Worm (Caenorhabditis elegans) whole organism, L3 larva: Measurements from ENCODE around the gene dmd-7.

Experiments
- R02D3.7 ChIP-seq: fragments of 150-350 bp; optimal IDR thresholded peaks from 2 replicates; lab custom pipeline; 2014; ENCODE audit warnings: missing biosample characterization, missing genetic modification characterization
- ZK546.5 ChIP-seq: sonication (generic microtip); optimal IDR thresholded peaks from 2 replicates; lab custom pipeline; 2017; ENCODE audit warnings: missing biosample characterization, missing genetic modification characterization
- aly-2 ChIP-seq: fragments of 150-350 bp; optimal IDR thresholded peaks from 2 replicates; lab custom pipeline; 2014; ENCODE audit warnings: missing biosample characterization, missing genetic modification characterization
- ama-1 ChIP-seq: fragments of 150-350 bp; optimal IDR thresholded peaks from 2 replicates; lab custom pipeline; 2018
- ceh-16 ChIP-seq: sonication (generic microtip); optimal IDR thresholded peaks from 2 replicates; lab custom pipeline; 2017; ENCODE audit warnings: missing biosample characterization, missing genetic modification characterization
- ceh-28 ChIP-seq: fragments of 150-350 bp; optimal IDR thresholded peaks from 2 replicates; lab custom pipeline; 2014; ENCODE audit warnings: missing biosample characterization, missing genetic modification reagents, missing genetic modification characterization
- ceh-9 ChIP-seq: sonication (generic microtip); optimal IDR thresholded peaks from 2 replicates; lab custom pipeline; 2018; ENCODE audit warnings: missing biosample characterization, missing genetic modification characterization
- daf-12 ChIP-seq: fragments of 150-350 bp; optimal IDR thresholded peaks from 2 replicates; lab custom pipeline; 2014; ENCODE audit warnings: missing biosample characterization, missing genetic modification reagents, missing genetic modification characterization
- egl-27 ChIP-seq: sonication (generic microtip); optimal IDR thresholded peaks from 4 replicates; lab custom pipeline; 2017; ENCODE audit warnings: missing biosample characterization, missing genetic modification reagents, missing genetic modification characterization
- egl-5 ChIP-seq: fragments of 150-350 bp; optimal IDR thresholded peaks from 2 replicates; lab custom pipeline; 2017; ENCODE audit warnings: missing biosample characterization, missing genetic modification reagents, missing genetic modification characterization, inconsistent platforms
- elt-1 ChIP-seq: fragments of 150-350 bp; optimal IDR thresholded peaks from 2 replicates; lab custom pipeline; 2014; ENCODE audit warnings: missing biosample characterization, missing genetic modification characterization
- elt-2 ChIP-seq: sonication (generic microtip); optimal IDR thresholded peaks from 2 replicates; lab custom pipeline; 2016; ENCODE audit warnings: missing genetic modification reagents, mild to moderate bottlenecking, missing genetic modification characterization, missing compliant biosample characterization
- elt-3 ChIP-seq, 3 experiments: fragments of 150-350 bp in 1 of 3; sonication (generic microtip) in 2 of 3; optimal IDR thresholded peaks; 2 replicates in 2 of 3; 4 replicates in 1 of 3; lab custom pipeline; 2014 to 2017; ENCODE audit warnings: missing biosample characterization in 3 of 3, missing genetic modification characterization in 3 of 3
- eor-1 ChIP-seq, 2 experiments: fragments of 150-350 bp; optimal IDR thresholded peaks; 2 replicates each; lab custom pipeline; 2014 to 2018; ENCODE audit warnings: missing biosample characterization in 2 of 2, missing genetic modification characterization in 2 of 2
- fkh-10 ChIP-seq: sonication (generic microtip); optimal IDR thresholded peaks from 2 replicates; lab custom pipeline; 2017; ENCODE audit warnings: missing biosample characterization, missing genetic modification reagents, missing genetic modification characterization
- fkh-2 ChIP-seq: fragments of 150-350 bp; optimal IDR thresholded peaks from 2 replicates; lab custom pipeline; 2014; ENCODE audit warnings: missing biosample characterization, missing genetic modification reagents, missing genetic modification characterization
- jun-1 ChIP-seq: fragments of 150-350 bp; optimal IDR thresholded peaks from 2 replicates; lab custom pipeline; 2014; ENCODE audit warnings: missing biosample characterization, missing genetic modification reagents, missing genetic modification characterization
- lin-39 ChIP-seq: fragments of 150-350 bp; optimal IDR thresholded peaks from 2 replicates; lab custom pipeline; 2018; ENCODE audit warnings: missing biosample characterization, missing genetic modification reagents, missing genetic modification characterization
- lsy-12 ChIP-seq: sonication (generic microtip); optimal IDR thresholded peaks from 2 replicates; lab custom pipeline; 2016; ENCODE audit warnings: mild to moderate bottlenecking, missing genetic modification characterization, missing compliant biosample characterization
- mdl-1 ChIP-seq: fragments of 150-350 bp; optimal IDR thresholded peaks from 2 replicates; lab custom pipeline; 2014; ENCODE audit warnings: missing biosample characterization, missing genetic modification characterization
- nfya-1 ChIP-seq: sonication (generic microtip); optimal IDR thresholded peaks from 2 replicates; lab custom pipeline; 2017; ENCODE audit warnings: missing genetic modification characterization, mild to moderate bottlenecking, missing compliant biosample characterization, antibody characterized with exemption, moderate library complexity; ENCODE audit not compliant: insufficient read depth
- nhr-11 ChIP-seq: fragments of 150-350 bp; optimal IDR thresholded peaks from 2 replicates; lab custom pipeline; 2014; ENCODE audit warnings: missing biosample characterization, missing genetic modification characterization
- nhr-12 ChIP-seq: fragments of 150-350 bp; optimal IDR thresholded peaks from 2 replicates; lab custom pipeline; 2014; ENCODE audit warnings: missing biosample characterization, missing genetic modification characterization
- nhr-23 ChIP-seq: fragments of 150-350 bp; optimal IDR thresholded peaks from 2 replicates; lab custom pipeline; 2014; ENCODE audit warnings: missing biosample characterization, missing genetic modification reagents, missing genetic modification characterization
- nhr-25 ChIP-seq: sonication (generic microtip); optimal IDR thresholded peaks from 2 replicates; lab custom pipeline; 2017; ENCODE audit warnings: missing biosample characterization, missing genetic modification characterization
- nhr-43 ChIP-seq: sonication (generic microtip); optimal IDR thresholded peaks from 2 replicates; lab custom pipeline; 2016; ENCODE audit warnings: mild to moderate bottlenecking, missing genetic modification characterization, missing compliant biosample characterization; ENCODE audit not compliant: poor library complexity, severe bottlenecking
- nhr-76 ChIP-seq: fragments of 150-350 bp; sonication (generic microtip); optimal IDR thresholded peaks from 5 replicates; lab custom pipeline; 2014; ENCODE audit warnings: missing biosample characterization, missing genetic modification characterization
- nhr-77 ChIP-seq: fragments of 150-350 bp; optimal IDR thresholded peaks from 2 replicates; lab custom pipeline; 2014; ENCODE audit warnings: missing biosample characterization, missing genetic modification characterization
- pha-4 ChIP-seq: fragments of 150-350 bp; optimal IDR thresholded peaks from 2 replicates; lab custom pipeline; 2014; ENCODE audit warnings: missing biosample characterization, missing genetic modification reagents, missing genetic modification characterization
- pqm-1 ChIP-seq: fragments of 150-350 bp; optimal IDR thresholded peaks from 2 replicates; lab custom pipeline; 2017; ENCODE audit warnings: missing biosample characterization, missing genetic modification characterization, inconsistent platforms
- sea-2 ChIP-seq: fragments of 150-350 bp; sonication (generic microtip); optimal IDR thresholded peaks from 4 replicates; lab custom pipeline; 2014; ENCODE audit warnings: missing biosample characterization, missing genetic modification reagents, missing genetic modification characterization
- skn-1 ChIP-seq: fragments of 150-350 bp; optimal IDR thresholded peaks from 2 replicates; lab custom pipeline; 2014; ENCODE audit warnings: missing biosample characterization, missing genetic modification characterization
- snpc-4 ChIP-seq: fragments of 150-350 bp; optimal IDR thresholded peaks from 2 replicates; lab custom pipeline; 2014; ENCODE audit warnings: missing biosample characterization, missing genetic modification characterization
- tbx-2 ChIP-seq: sonication (generic microtip); optimal IDR thresholded peaks from 2 replicates; lab custom pipeline; 2016; ENCODE audit warnings: mild to moderate bottlenecking, missing genetic modification characterization, missing compliant biosample characterization
- unc-39 ChIP-seq: sonication (generic microtip); optimal IDR thresholded peaks from 4 replicates; lab custom pipeline; 2017; ENCODE audit warnings: missing biosample characterization, missing genetic modification characterization
- unc-62 ChIP-seq: fragments of 150-350 bp; sonication (generic microtip); optimal IDR thresholded peaks from 4 replicates; lab custom pipeline; 2014; ENCODE audit warnings: missing biosample characterization, missing genetic modification reagents, missing genetic modification characterization
- zag-1 ChIP-seq: fragments of 150-350 bp; optimal IDR thresholded peaks from 2 replicates; lab custom pipeline; 2014; ENCODE audit warnings: missing biosample characterization, missing genetic modification characterization
- ztf-4 ChIP-seq: fragments of 150-350 bp; optimal IDR thresholded peaks from 2 replicates; lab custom pipeline; 2014; ENCODE audit warnings: missing biosample characterization, missing genetic modification characterization

Gene dmd-7

DNA sequence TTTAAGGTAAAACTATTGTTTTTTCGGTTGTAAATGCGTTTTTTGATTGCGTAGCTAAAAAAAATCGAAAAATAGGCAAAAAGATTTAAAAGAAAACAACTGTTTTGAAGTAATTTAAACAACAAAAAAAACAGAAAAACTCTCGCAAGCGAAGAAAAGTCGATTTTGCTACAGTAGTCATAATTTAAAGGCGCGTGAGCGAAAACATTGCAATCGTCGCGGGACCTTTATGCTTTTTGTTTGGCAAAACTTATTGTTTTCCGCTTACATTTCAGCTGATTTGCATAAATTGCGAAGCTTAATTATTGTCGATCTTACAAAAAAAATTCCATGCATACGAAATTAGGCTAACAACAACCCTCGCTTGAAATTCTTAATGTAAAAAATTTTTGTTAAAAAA, 21.2 kb downstream of the dmd-7 start:
- TF ChIP-seq ama-1 (lab: Kevin White, UChicago), result no peak
- TF ChIP-seq elt-3 (tag; optimal IDR thresholded peaks at IDR 0.05; lab: Kevin White, UChicago), result no peak
- TF ChIP-seq ztf-4 (tag; lab: Kevin White, UChicago), result no peak

ce11 chrV:6268526-6268925, 21.8 kb downstream of the dmd-7 start:
- no peak for TF ChIP-seq ceh-28
- TF ChIP-seq nhr-43, result no peak
- no peak for TF ChIP-seq unc-39 (tag; lab: Kevin White, UChicago)
- TF ChIP-seq unc-62 (GFP tag; lab: Kevin White, UChicago), result no peak
- TF ChIP-seq skn-1 (tag; lab: Kevin White, UChicago), result no peak
- TF ChIP-seq snpc-4, result no peak
- TF ChIP-seq fkh-2, result no peak
- no peak for TF ChIP-seq fkh-10 (GFP tag; lab: Kevin White, UChicago)
- TF ChIP-seq elt-1 (tag; lab: Kevin White, UChicago), result no peak

DNA sequence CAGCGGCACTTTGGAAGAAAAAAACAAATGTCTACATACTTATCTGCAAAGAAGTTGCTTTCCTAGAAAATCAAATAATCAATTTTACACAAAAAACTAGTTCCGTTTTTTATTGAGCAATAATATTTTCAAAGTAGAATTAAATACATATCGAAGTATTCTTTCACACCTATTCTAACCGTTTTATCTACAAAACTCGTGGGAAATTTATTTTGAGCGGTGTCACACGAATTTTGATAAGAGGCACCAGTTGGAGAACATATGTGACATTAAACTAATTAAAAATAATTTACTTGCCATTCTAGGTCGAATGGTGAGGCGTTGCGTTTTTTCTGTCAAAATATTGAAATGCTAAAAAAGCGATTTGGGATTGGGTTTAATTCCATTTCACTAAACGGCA, 22.2 kb downstream of the dmd-7 start:
- TF ChIP-seq pha-4 (tag; lab: Kevin White, UChicago), result peak; percentile 43
- TF ChIP-seq egl-27 (tag; lab: Kevin White, UChicago), result no peak
- TF ChIP-seq elt-2 (tag; lab: Kevin White, UChicago), result peak; percentile 61

ce11 chrV:6270097-6270496, 23.4 kb downstream of the dmd-7 start:
- TF ChIP-seq ama-1 (lab: Kevin White, UChicago) (no peak), elt-2 (tag; lab: Kevin White, UChicago) (no peak), ceh-9 (tag; lab: Kevin White, UChicago) (no peak), nfya-1 (tag; lab: Kevin White, UChicago) (peak; percentile 19), nhr-23 (tag; lab: Kevin White, UChicago) (no peak), pha-4 (tag; lab: Kevin White, UChicago) (peak; percentile 67), nhr-25 (tag; lab: Kevin White, UChicago) (no peak), nhr-12 (no peak), zag-1 (tag; lab: Kevin White, UChicago) (no peak), lin-39 (no peak)

DNA sequence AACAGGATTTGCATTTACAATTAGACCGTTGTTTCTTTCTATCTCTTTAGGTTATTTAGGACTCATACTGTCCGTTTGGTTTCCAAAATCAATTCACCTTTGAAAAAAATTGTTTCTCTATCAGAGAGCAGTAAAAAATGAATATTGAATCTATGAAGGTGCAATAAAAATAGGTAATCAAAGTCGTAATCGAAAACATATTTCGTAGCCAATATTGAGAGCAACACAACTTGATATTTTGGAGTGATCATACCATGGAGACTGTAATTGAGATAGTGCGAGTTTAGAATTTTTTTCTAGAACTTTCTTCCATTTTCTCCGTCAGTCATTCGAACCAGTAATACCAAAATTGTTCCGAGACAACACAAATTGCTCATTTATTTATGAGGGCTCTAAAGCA, 23.8 kb downstream of the dmd-7 start, which contains the start of gene F31F7.2:
F31F7.2 (plus strand) TSS at position 301 of the 400 bp plus-strand sequence.
- TF ChIP-seq nhr-12 (no peak), nhr-76 (no peak), ceh-28 (no peak), aly-2 (tag; lab: Kevin White, UChicago) (no peak), ztf-4 (tag; lab: Kevin White, UChicago) (no peak), tbx-2 (no peak), unc-39 (tag; lab: Kevin White, UChicago) (no peak), sea-2 (GFP tag; lab: Kevin White, UChicago) (no peak), R02D3.7 (tag; lab: Kevin White, UChicago) (no peak), pha-4 (tag; lab: Kevin White, UChicago) (no peak), nhr-11 (tag; lab: Kevin White, UChicago) (no peak), nhr-23 (tag; lab: Kevin White, UChicago) (no peak)

ce11 chrV:6275209-6275608, 28.5 kb downstream of the dmd-7 start:
- TF ChIP-seq elt-1 (tag; lab: Kevin White, UChicago) (no peak), nhr-23 (tag; lab: Kevin White, UChicago) (peak; percentile 76), nfya-1 (tag; lab: Kevin White, UChicago) (no peak), elt-2 (tag; lab: Kevin White, UChicago) (peak; percentile 97), lin-39 (no peak), egl-5 (tag; lab: Kevin White, UChicago) (no peak), lsy-12 (no peak), fkh-2 (no peak), ceh-9 (tag; lab: Kevin White, UChicago) (no peak), nhr-12 (no peak), jun-1 (tag; lab: Kevin White, UChicago) (peak; percentile 88), tbx-2 (peak; percentile 12), nhr-77 (tag; lab: Kevin White, UChicago) (no peak), pha-4 (tag; lab: Kevin White, UChicago) (peak; percentile 60), mdl-1 (tag; lab: Kevin White, UChicago) (no peak), daf-12 (tag; lab: Kevin White, UChicago) (no peak), snpc-4 (no peak), egl-27 (tag; lab: Kevin White, UChicago) (peak; percentile 34), unc-62 (GFP tag; lab: Kevin White, UChicago) (no peak), ama-1 (lab: Kevin White, UChicago) (no peak), nhr-43 (peak; percentile 83), pqm-1 (peak; percentile 96), nhr-76 (no peak), ceh-16 (tag; lab: Kevin White, UChicago) (no peak), sea-2 (GFP tag; lab: Kevin White, UChicago) (no peak), ZK546.5 (tag; lab: Kevin White, UChicago) (no peak), nhr-25 (tag; lab: Kevin White, UChicago) (peak; percentile 44), eor-1 (tag; optimal IDR thresholded peaks at IDR 0.05; lab: Kevin White, UChicago) (no peak), skn-1 (tag; lab: Kevin White, UChicago) (no peak), fkh-10 (GFP tag; lab: Kevin White, UChicago) (no peak), elt-3 (tag; optimal IDR thresholded peaks at IDR 0.05; lab: Kevin White, UChicago) (peak in 1 of 3 experiments; percentile 69)
